Fruit fly (Drosophila melanogaster) whole organism, embryonic: Measurements from ENCODE around the gene CG10365.

ENCODE experiments used
- Atf-2 ChIP-seq: fragments of 200-800 bp; sonication (Bioruptor generic); optimal IDR thresholded peaks from 2 replicates; lab custom pipeline; 2016; ENCODE audit warnings: missing biosample characterization, missing genetic modification characterization
- Atf3 ChIP-seq: fragments of 200-800 bp; sonication (Bioruptor generic); optimal IDR thresholded peaks from 3 replicates; lab custom pipeline; 2016; ENCODE audit warnings: missing biosample characterization, missing genetic modification characterization
- C15 ChIP-seq: fragments of 200-800 bp; sonication (Bioruptor generic); IDR thresholded peaks from 3 replicates; pipeline ENCODE4 v1.3.6; 2022; ENCODE audit warnings: missing biosample characterization, missing genetic modification characterization
- CG10366 ChIP-seq: fragments of 200-800 bp; sonication (Bioruptor generic); IDR thresholded peaks from 2 replicates; pipeline ENCODE4 v1.3.6; 2022; ENCODE audit warnings: missing biosample characterization, missing genetic modification characterization
- CG10431 ChIP-seq: fragments of 200-800 bp; sonication (Bioruptor generic); optimal IDR thresholded peaks from 3 replicates; lab custom pipeline; 2018; ENCODE audit warnings: missing biosample characterization, mild to moderate bottlenecking, missing genetic modification characterization
- CG10959 ChIP-seq: fragments of 200-800 bp; sonication (Bioruptor generic); IDR thresholded peaks from 2 replicates; pipeline ENCODE4 v1.3.6; 2022; ENCODE audit warnings: missing biosample characterization, missing genetic modification characterization
- CG11504 ChIP-seq: fragments of 200-800 bp; sonication (Bioruptor generic); optimal IDR thresholded peaks from 3 replicates; lab custom pipeline; 2019; ENCODE audit warnings: missing biosample characterization, mild to moderate bottlenecking, missing genetic modification characterization, moderate library complexity
- CG11695 ChIP-seq: fragments of 200-800 bp; sonication (Bioruptor generic); IDR thresholded peaks from 3 replicates; pipeline ENCODE4 v1.3.6; 2022; ENCODE audit warnings: missing biosample characterization, missing genetic modification characterization
- CG12942 ChIP-seq: fragments of 200-800 bp; sonication (Bioruptor generic); optimal IDR thresholded peaks from 3 replicates; lab custom pipeline; 2016; ENCODE audit warnings: missing biosample characterization, missing genetic modification characterization
- CG13894 ChIP-seq: fragments of 200-800 bp; sonication (Bioruptor generic); optimal IDR thresholded peaks from 3 replicates; lab custom pipeline; 2018; ENCODE audit warnings: missing biosample characterization, mild to moderate bottlenecking, missing genetic modification characterization, moderate library complexity
- CG18262 ChIP-seq: fragments of 200-800 bp; optimal IDR thresholded peaks from 3 replicates; lab custom pipeline; 2019; ENCODE audit warnings: missing biosample characterization, mild to moderate bottlenecking, missing genetic modification characterization, moderate library complexity
- CG2129 ChIP-seq: fragments of 200-800 bp; sonication (Bioruptor generic); IDR thresholded peaks from 2 replicates; pipeline ENCODE4 v1.3.6; 2022; ENCODE audit warnings: missing biosample characterization, missing genetic modification characterization; ENCODE audit not compliant: partially characterized antibody
- CG34422 ChIP-seq: fragments of 200-800 bp; sonication (Bioruptor generic); IDR thresholded peaks from 3 replicates; pipeline ENCODE4 v1.3.6; 2022; ENCODE audit warnings: missing biosample characterization, missing genetic modification characterization
- CG3847 ChIP-seq: fragments of 200-800 bp; sonication (Bioruptor generic); IDR thresholded peaks from 2 replicates; pipeline ENCODE4 v1.3.6; 2022; ENCODE audit warnings: missing biosample characterization, missing genetic modification characterization
- CG4404 ChIP-seq: fragments of 200-800 bp; sonication (Bioruptor generic); IDR thresholded peaks from 2 replicates; pipeline ENCODE4 v1.3.6; 2022; ENCODE audit warnings: missing biosample characterization, missing genetic modification characterization
- CG4820 ChIP-seq: fragments of 200-800 bp; sonication (Bioruptor generic); optimal IDR thresholded peaks from 3 replicates; lab custom pipeline; 2016; ENCODE audit warnings: missing biosample characterization, missing genetic modification characterization
- CG6813 ChIP-seq: fragments of 200-800 bp; sonication (Bioruptor generic); optimal IDR thresholded peaks from 2 replicates; lab custom pipeline; 2017; ENCODE audit warnings: missing biosample characterization, missing genetic modification characterization, mild to moderate bottlenecking, moderate library complexity, missing genetic modification reagents
- CG7963 ChIP-seq: fragments of 200-800 bp; sonication (Bioruptor generic); IDR thresholded peaks from 3 replicates; pipeline ENCODE4 v1.3.6; 2022; ENCODE audit warnings: missing biosample characterization, missing genetic modification characterization; ENCODE audit not compliant: partially characterized antibody
- CG9609 ChIP-seq: fragments of 200-800 bp; sonication (Bioruptor generic); optimal IDR thresholded peaks from 3 replicates; lab custom pipeline; 2016; ENCODE audit warnings: missing biosample characterization, missing genetic modification characterization
- CHES-1-like ChIP-seq: fragments of 200-800 bp; sonication (Bioruptor generic); optimal IDR thresholded peaks from 2 replicates; lab custom pipeline; 2016; ENCODE audit warnings: missing biosample characterization, missing genetic modification characterization
- D19A ChIP-seq: fragments of 200-800 bp; optimal IDR thresholded peaks from 3 replicates; lab custom pipeline; 2019; ENCODE audit warnings: missing biosample characterization, mild to moderate bottlenecking, missing genetic modification characterization, moderate library complexity
- Dek ChIP-seq: fragments of 200-800 bp; sonication (Bioruptor generic); optimal IDR thresholded peaks from 3 replicates; lab custom pipeline; 2019; ENCODE audit warnings: missing biosample characterization, mild to moderate bottlenecking, missing genetic modification characterization, moderate library complexity
- Elba2 ChIP-seq: fragments of 200-800 bp; sonication (Bioruptor generic); optimal IDR thresholded peaks from 3 replicates; lab custom pipeline; 2016; ENCODE audit warnings: missing biosample characterization, missing genetic modification characterization
- Fer1 ChIP-seq: fragments of 200-800 bp; sonication (Bioruptor generic); optimal IDR thresholded peaks from 2 replicates; lab custom pipeline; 2017; ENCODE audit warnings: missing biosample characterization, mild to moderate bottlenecking, missing genetic modification characterization
- Gsc ChIP-seq: fragments of 200-800 bp; sonication (Bioruptor generic); IDR thresholded peaks from 2 replicates; pipeline ENCODE4 v1.3.6; 2022; ENCODE audit warnings: missing biosample characterization, missing genetic modification characterization
- H15 ChIP-seq: fragments of 200-800 bp; sonication (Bioruptor generic); IDR thresholded peaks from 3 replicates; pipeline ENCODE4 v1.3.6; 2022; ENCODE audit warnings: missing biosample characterization, missing genetic modification characterization
- Lim3 ChIP-seq: fragments of 200-800 bp; sonication (Bioruptor generic); IDR thresholded peaks from 2 replicates; pipeline ENCODE4 v1.3.6; 2022; ENCODE audit warnings: missing biosample characterization, missing genetic modification characterization
- Stat92E ChIP-seq, 3 experiments: fragments of >200 bp in 2 of 3; fragments of 200-800 bp in 1 of 3; sonication (Bioruptor generic) in 1 of 3; optimal IDR thresholded peaks; 2 replicates each; lab custom pipeline; 2017 to 2019; ENCODE audit warnings: missing biosample characterization in 3 of 3, missing genetic modification characterization in 3 of 3, mild to moderate bottlenecking in 1 of 3, moderate library complexity in 1 of 3
- bab2 ChIP-seq: fragments of 200-800 bp; sonication (Bioruptor generic); optimal IDR thresholded peaks from 2 replicates; lab custom pipeline; 2016; ENCODE audit warnings: missing biosample characterization, missing genetic modification characterization
- crp ChIP-seq, 2 experiments: fragments of 200-800 bp; sonication (Bioruptor generic); optimal IDR thresholded peaks; 2 replicates in 1 of 2; 3 replicates in 1 of 2; lab custom pipeline; 2017; ENCODE audit warnings: missing biosample characterization in 2 of 2, missing genetic modification characterization in 2 of 2, mild to moderate bottlenecking in 1 of 2, moderate library complexity in 1 of 2
- dimm ChIP-seq: fragments of 200-800 bp; sonication (Bioruptor generic); IDR thresholded peaks from 2 replicates; pipeline ENCODE4 v1.3.6; 2022; ENCODE audit warnings: missing biosample characterization, missing genetic modification characterization
- dpn ChIP-seq, 2 experiments: fragments of 200-800 bp; sonication (Bioruptor generic); optimal IDR thresholded peaks; 3 replicates each; lab custom pipeline; 2016; ENCODE audit warnings: missing biosample characterization in 2 of 2, missing genetic modification characterization in 2 of 2
- hkb ChIP-seq, 2 experiments: fragments of 200-800 bp in 1 of 2; fragments of >200 bp in 1 of 2; sonication (Bioruptor generic) in 1 of 2; IDR thresholded peaks in 1 of 2; optimal IDR thresholded peaks in 1 of 2; 2 replicates each; pipeline versions ENCODE4 v1.3.6 to Lab custom; 2017 to 2022; ENCODE audit warnings: missing biosample characterization in 1 of 2, missing genetic modification characterization in 1 of 2
- kah ChIP-seq: fragments of 200-800 bp; sonication (Bioruptor generic); optimal IDR thresholded peaks from 2 replicates; lab custom pipeline; 2018; ENCODE audit warnings: missing biosample characterization, mild to moderate bottlenecking, missing genetic modification characterization
- lab ChIP-seq: fragments of 200-800 bp; sonication (Bioruptor generic); optimal IDR thresholded peaks from 3 replicates; lab custom pipeline; 2017; ENCODE audit warnings: missing biosample characterization, missing genetic modification characterization, mild to moderate bottlenecking, moderate library complexity, missing genetic modification reagents
- lilli ChIP-seq: fragments of 200-800 bp; sonication (Bioruptor generic); optimal IDR thresholded peaks from 3 replicates; lab custom pipeline; 2016; ENCODE audit warnings: missing biosample characterization, missing genetic modification characterization
- lmd ChIP-seq: fragments of 200-800 bp; sonication (Bioruptor generic); IDR thresholded peaks from 2 replicates; pipeline ENCODE4 v1.3.6; 2022; ENCODE audit warnings: missing biosample characterization, missing genetic modification characterization
- lola ChIP-seq, 3 experiments: fragments of >200 bp in 2 of 3; fragments of 200-800 bp in 1 of 3; sonication (Bioruptor generic) in 1 of 3; optimal IDR thresholded peaks; 2 replicates each; lab custom pipeline; 2017 to 2019; ENCODE audit warnings: missing biosample characterization in 3 of 3, missing genetic modification characterization in 3 of 3, mild to moderate bottlenecking in 1 of 3, moderate library complexity in 1 of 3
- nerfin-2 ChIP-seq: fragments of 200-800 bp; sonication (Bioruptor generic); IDR thresholded peaks from 2 replicates; pipeline ENCODE4 v1.3.6; 2022; ENCODE audit warnings: missing biosample characterization, missing genetic modification characterization; ENCODE audit not compliant: partially characterized antibody
- otp ChIP-seq: fragments of 200-800 bp; sonication (Bioruptor generic); IDR thresholded peaks from 3 replicates; pipeline ENCODE4, ENCODE4 v1.3.6; 2022; ENCODE audit warnings: missing biosample characterization, missing genetic modification characterization
- phol ChIP-seq: fragments of 200-800 bp; sonication (Bioruptor generic); optimal IDR thresholded peaks from 3 replicates; lab custom pipeline; 2018; ENCODE audit warnings: missing biosample characterization, mild to moderate bottlenecking, missing genetic modification characterization, moderate library complexity
- pum ChIP-seq: fragments of 200-800 bp; sonication (Bioruptor generic); optimal IDR thresholded peaks from 2 replicates; lab custom pipeline; 2016; ENCODE audit warnings: missing biosample characterization, missing genetic modification characterization
- rib ChIP-seq: fragments of 200-800 bp; sonication (Bioruptor generic); IDR thresholded peaks from 2 replicates; pipeline ENCODE4 v1.3.6; 2022; ENCODE audit warnings: missing biosample characterization, missing genetic modification characterization
- row ChIP-seq: fragments of 200-800 bp; sonication (Bioruptor generic); IDR thresholded peaks from 3 replicates; pipeline ENCODE4 v1.3.6; 2022; ENCODE audit warnings: missing biosample characterization, missing genetic modification characterization
- seq ChIP-seq: fragments of 200-800 bp; sonication (Bioruptor generic); IDR thresholded peaks from 2 replicates; pipeline ENCODE4 v1.3.6; 2022; ENCODE audit warnings: missing biosample characterization, missing genetic modification characterization
- sqz ChIP-seq: fragments of 200-800 bp; sonication (Bioruptor generic); optimal IDR thresholded peaks from 3 replicates; lab custom pipeline; 2018; ENCODE audit warnings: missing biosample characterization, mild to moderate bottlenecking, missing genetic modification characterization
- unpg ChIP-seq: fragments of 200-800 bp; sonication (Bioruptor generic); optimal IDR thresholded peaks from 3 replicates; lab custom pipeline; 2018; ENCODE audit warnings: missing biosample characterization, mild to moderate bottlenecking, missing genetic modification characterization, moderate library complexity
- yki ChIP-seq: fragments of >200 bp; optimal IDR thresholded peaks from 3 replicates; lab custom pipeline; 2018
- zfh1 ChIP-seq: fragments of 200-800 bp; sonication (Bioruptor generic); IDR thresholded peaks from 3 replicates; pipeline ENCODE4 v1.3.6; 2022; ENCODE audit warnings: missing biosample characterization, missing genetic modification characterization

Gene CG10365

dm6 chr3R:23709508-23710208, 13.5 kb upstream of the CG10365 start, which contains the start of gene CG10301 (continued):
- TF ChIP-seq crp (GFP tag; optimal IDR thresholded peaks at IDR 0.05; lab: Kevin White, UChicago): peak in 1 of 2 experiments; percentile 1
- no peak for TF ChIP-seq Lim3 (GFP tag; lab: Robert Waterston, UW)
- no peak for TF ChIP-seq Fer1 (GFP tag; lab: Kevin White, UChicago)
- no peak for TF ChIP-seq Stat92E (GFP tag; optimal IDR thresholded peaks at IDR 0.05; lab: Kevin White, UChicago)
- TF ChIP-seq CG7963: no peak
- no peak; the same call in 1 of the 2 replicates for TF ChIP-seq dimm (GFP tag; lab: Robert Waterston, UW)
- TF ChIP-seq row (GFP tag; lab: Robert Waterston, UW): peak; percentile 71
- TF ChIP-seq yki (lab: Kevin White, UChicago): no peak
- TF ChIP-seq phol: peak; percentile 81
- no peak for TF ChIP-seq Dek (tag; lab: Kevin White, UChicago)
- TF ChIP-seq Elba2 (GFP tag; lab: Kevin White, UChicago): no peak
- TF ChIP-seq C15 (GFP tag; lab: Robert Waterston, UW): no peak
- no peak for TF ChIP-seq CG34422 (GFP tag; lab: Robert Waterston, UW)
- no peak for TF ChIP-seq pum (GFP tag; lab: Kevin White, UChicago)
- TF ChIP-seq zfh1: peak; percentile 88
- no peak for TF ChIP-seq CG13894 (tag; lab: Kevin White, UChicago)
- TF ChIP-seq sqz (GFP tag; lab: Kevin White, UChicago): peak; percentile 31
- peak; percentile 61 for TF ChIP-seq unpg
- TF ChIP-seq CG11504 (tag; lab: Kevin White, UChicago): peak; percentile 67
- no peak for TF ChIP-seq rib (GFP tag; lab: Robert Waterston, UW)
- TF ChIP-seq lola (GFP tag; optimal IDR thresholded peaks at IDR 0.05; lab: Kevin White, UChicago): peak in 1 of 3 experiments; percentile 81
- no peak for TF ChIP-seq CG3847 (GFP tag; lab: Robert Waterston, UW)
- no peak for TF ChIP-seq CG10431
- TF ChIP-seq CG6813 (GFP tag; lab: Kevin White, UChicago): peak; percentile 29
- peak; percentile 67 for TF ChIP-seq CG4820 (GFP tag; lab: Kevin White, UChicago)
- TF ChIP-seq kah (GFP tag; lab: Kevin White, UChicago): peak; percentile 34
- peak; percentile 76 for TF ChIP-seq CG10959 (GFP tag; lab: Robert Waterston, UW)
- no peak for TF ChIP-seq hkb (optimal IDR thresholded peaks at IDR 0.05; lab: Kevin White, UChicago)
- peak; percentile 55; the same call in 1 of the 2 replicates for TF ChIP-seq hkb (GFP tag; IDR thresholded peaks at IDR 0.05; lab: Robert Waterston, UW)
- TF ChIP-seq CG2129 (GFP tag; lab: Robert Waterston, UW): no peak
- TF ChIP-seq Atf-2 (GFP tag; lab: Kevin White, UChicago): peak; percentile 46
- TF ChIP-seq lmd (GFP tag; lab: Robert Waterston, UW): peak; percentile 62
- peak; percentile 39 for TF ChIP-seq CG12942 (GFP tag; lab: Kevin White, UChicago)
- no peak for TF ChIP-seq nerfin-2
- peak; percentile 50; the same call in 1 of the 3 replicates for TF ChIP-seq CG11695
- TF ChIP-seq dpn (GFP tag; optimal IDR thresholded peaks at IDR 0.05; lab: Kevin White, UChicago): peak; percentile 32 to 49
- TF ChIP-seq lilli (GFP tag; lab: Kevin White, UChicago): peak; percentile 39
- TF ChIP-seq lab (GFP tag; lab: Kevin White, UChicago): peak; percentile 43
- TF ChIP-seq CG4404: peak; percentile 84
- TF ChIP-seq bab2 (GFP tag; lab: Kevin White, UChicago): peak; percentile 34
- peak; percentile 67 for TF ChIP-seq D19A (tag; lab: Kevin White, UChicago)
- TF ChIP-seq CHES-1-like: no peak
- TF ChIP-seq Gsc (GFP tag; lab: Robert Waterston, UW): peak; percentile 25; the same call in 1 of the 2 replicates
- TF ChIP-seq CG18262 (tag; lab: Kevin White, UChicago): peak; percentile 74
- peak; percentile 17 for TF ChIP-seq Atf3 (GFP tag; lab: Kevin White, UChicago)
- TF ChIP-seq CG9609 (GFP tag; lab: Kevin White, UChicago): peak; percentile 6
- TF ChIP-seq otp: peak; percentile 69; the same call in 2 of the 3 replicates
- TF ChIP-seq H15: peak; percentile 52; the same call in 1 of the 3 replicates
- TF ChIP-seq CG10366: peak; percentile 53
- no peak for TF ChIP-seq seq (GFP tag; lab: Robert Waterston, UW)
